Fruit fly (Drosophila melanogaster) whole organism, embryonic: ENCODE measurements around the gene CG33160.

Source experiments
- Antp ChIP-seq: fragments of 200-800 bp; sonication (Bioruptor generic); optimal IDR thresholded peaks from 3 replicates; lab custom pipeline; 2016; ENCODE audit warnings: missing biosample characterization, missing genetic modification characterization
- CG10267 ChIP-seq: fragments of 200-800 bp; sonication (Bioruptor generic); optimal IDR thresholded peaks from 2 replicates; lab custom pipeline; 2018; ENCODE audit warnings: missing biosample characterization, mild to moderate bottlenecking, missing genetic modification characterization, moderate library complexity
- CG11504 ChIP-seq: fragments of 200-800 bp; sonication (Bioruptor generic); optimal IDR thresholded peaks from 3 replicates; lab custom pipeline; 2019; ENCODE audit warnings: missing biosample characterization, mild to moderate bottlenecking, missing genetic modification characterization, moderate library complexity
- CG11696 ChIP-seq: fragments of 200-800 bp; sonication (Bioruptor generic); IDR thresholded peaks from 2 replicates; pipeline ENCODE4 v1.3.6; 2022; ENCODE audit warnings: missing biosample characterization, missing genetic modification characterization
- CG12391 ChIP-seq: fragments of 200-800 bp; sonication (Bioruptor generic); optimal IDR thresholded peaks from 3 replicates; lab custom pipeline; 2018; ENCODE audit warnings: missing biosample characterization, mild to moderate bottlenecking, missing genetic modification characterization, moderate library complexity
- CG13775 ChIP-seq: fragments of 200-800 bp; sonication (Bioruptor generic); optimal IDR thresholded peaks from 3 replicates; lab custom pipeline; 2017; ENCODE audit warnings: missing biosample characterization, mild to moderate bottlenecking, missing genetic modification characterization
- CG14441 ChIP-seq: fragments of 200-800 bp; sonication (Bioruptor generic); IDR thresholded peaks from 2 replicates; pipeline ENCODE4 v1.3.6; 2022; ENCODE audit warnings: missing biosample characterization, missing genetic modification characterization
- CG15269 ChIP-seq: fragments of 200-800 bp; sonication (Bioruptor generic); optimal IDR thresholded peaks from 2 replicates; lab custom pipeline; 2018; ENCODE audit warnings: missing biosample characterization, mild to moderate bottlenecking, missing genetic modification characterization, moderate library complexity
- CG1603 ChIP-seq: fragments of 200-800 bp; sonication (Bioruptor generic); optimal IDR thresholded peaks from 2 replicates; lab custom pipeline; 2019; ENCODE audit warnings: missing biosample characterization, mild to moderate bottlenecking, missing genetic modification characterization, moderate library complexity
- CG17385 ChIP-seq: fragments of 200-800 bp; sonication (Bioruptor generic); optimal IDR thresholded peaks from 3 replicates; lab custom pipeline; 2018; ENCODE audit warnings: missing biosample characterization, mild to moderate bottlenecking, missing genetic modification characterization
- CG18476 ChIP-seq: fragments of 200-800 bp; sonication (Bioruptor generic); optimal IDR thresholded peaks from 2 replicates; lab custom pipeline; 2016; ENCODE audit warnings: missing biosample characterization, mild to moderate bottlenecking, missing genetic modification characterization
- CG3281 ChIP-seq: fragments of 200-800 bp; sonication (Bioruptor generic); optimal IDR thresholded peaks from 3 replicates; lab custom pipeline; 2017; ENCODE audit warnings: missing biosample characterization, mild to moderate bottlenecking, missing genetic modification characterization
- CG34376 ChIP-seq: fragments of 200-800 bp; sonication (Bioruptor generic); optimal IDR thresholded peaks from 2 replicates; lab custom pipeline; 2018; ENCODE audit warnings: missing biosample characterization, mild to moderate bottlenecking, missing genetic modification characterization
- CG3726 ChIP-seq: fragments of 200-800 bp; sonication (Bioruptor generic); IDR thresholded peaks from 3 replicates; pipeline ENCODE4, ENCODE4 v1.3.6; 2022; ENCODE audit warnings: missing biosample characterization, missing genetic modification characterization
- CG3995 ChIP-seq: fragments of 200-800 bp; sonication (Bioruptor generic); optimal IDR thresholded peaks from 3 replicates; lab custom pipeline; 2016; ENCODE audit warnings: missing biosample characterization, missing genetic modification characterization
- CG4730 ChIP-seq: fragments of 200-800 bp; sonication (Bioruptor generic); IDR thresholded peaks from 2 replicates; pipeline ENCODE4 v1.3.6; 2022; ENCODE audit warnings: missing biosample characterization, missing genetic modification characterization
- CG4820 ChIP-seq: fragments of 200-800 bp; sonication (Bioruptor generic); optimal IDR thresholded peaks from 3 replicates; lab custom pipeline; 2016; ENCODE audit warnings: missing biosample characterization, missing genetic modification characterization
- CG4854 ChIP-seq: fragments of 200-800 bp; sonication (Bioruptor generic); optimal IDR thresholded peaks from 2 replicates; lab custom pipeline; 2016; ENCODE audit warnings: missing biosample characterization, missing genetic modification characterization, inconsistent platforms
- CG5953 ChIP-seq: fragments of 200-800 bp; sonication (Bioruptor generic); IDR thresholded peaks from 2 replicates; pipeline ENCODE4 v1.3.6; 2022; ENCODE audit warnings: missing biosample characterization, missing genetic modification characterization
- CG7987 ChIP-seq: fragments of 200-800 bp; sonication (Bioruptor generic); optimal IDR thresholded peaks from 2 replicates; lab custom pipeline; 2018; ENCODE audit warnings: missing biosample characterization, mild to moderate bottlenecking, missing genetic modification characterization, moderate library complexity
- CG8290 ChIP-seq, 3 experiments: fragments of 200-800 bp; sonication (Bioruptor generic); optimal IDR thresholded peaks; 2 replicates each; lab custom pipeline; 2016 to 2019; ENCODE audit warnings: missing biosample characterization in 3 of 3, missing genetic modification characterization in 3 of 3, mild to moderate bottlenecking in 2 of 3, moderate library complexity in 1 of 3
- CG8924 ChIP-seq: fragments of 200-800 bp; optimal IDR thresholded peaks from 3 replicates; lab custom pipeline; 2019; ENCODE audit warnings: missing biosample characterization, mild to moderate bottlenecking, missing genetic modification characterization, moderate library complexity
- Doc2 ChIP-seq: fragments of 200-800 bp; sonication (Bioruptor generic); IDR thresholded peaks from 2 replicates; pipeline ENCODE4 v1.3.6; 2022; ENCODE audit warnings: missing biosample characterization, missing genetic modification characterization
- Fer1 ChIP-seq: fragments of 200-800 bp; sonication (Bioruptor generic); optimal IDR thresholded peaks from 2 replicates; lab custom pipeline; 2017; ENCODE audit warnings: missing biosample characterization, mild to moderate bottlenecking, missing genetic modification characterization
- Hmr ChIP-seq: fragments of 200-800 bp; sonication (Bioruptor generic); optimal IDR thresholded peaks from 3 replicates; lab custom pipeline; 2017; ENCODE audit warnings: mild to moderate bottlenecking, missing biosample characterization, missing genetic modification reagents, missing genetic modification characterization
- Hr3 ChIP-seq: fragments of 200-800 bp; sonication (Bioruptor generic); optimal IDR thresholded peaks from 3 replicates; lab custom pipeline; 2016; ENCODE audit warnings: missing biosample characterization, missing genetic modification characterization
- Lhr ChIP-seq: fragments of 200-800 bp; sonication (Bioruptor generic); optimal IDR thresholded peaks from 3 replicates; lab custom pipeline; 2017; ENCODE audit warnings: mild to moderate bottlenecking, missing biosample characterization, missing genetic modification reagents, missing genetic modification characterization
- Myb ChIP-seq: fragments of 200-800 bp; sonication (Bioruptor generic); optimal IDR thresholded peaks from 2 replicates; lab custom pipeline; 2016; ENCODE audit warnings: missing biosample characterization, missing genetic modification characterization
- Sin3A ChIP-seq: fragments of >200 bp; optimal IDR thresholded peaks from 2 replicates; lab custom pipeline; 2018
- Sox102F ChIP-seq: fragments of 200-800 bp; sonication (Bioruptor generic); optimal IDR thresholded peaks from 2 replicates; lab custom pipeline; 2018; ENCODE audit warnings: missing biosample characterization, mild to moderate bottlenecking, missing genetic modification characterization, moderate library complexity
- Spps ChIP-seq: fragments of 200-800 bp; sonication (Bioruptor generic); optimal IDR thresholded peaks from 2 replicates; lab custom pipeline; 2018; ENCODE audit warnings: missing biosample characterization, mild to moderate bottlenecking, missing genetic modification characterization
- Trl ChIP-seq, 3 experiments: fragments of >200 bp in 2 of 3; fragments of 200-800 bp in 1 of 3; sonication (Bioruptor generic) in 1 of 3; optimal IDR thresholded peaks; 2 replicates in 1 of 3; 3 replicates in 2 of 3; lab custom pipeline; 2016 to 2017; ENCODE audit warnings: missing biosample characterization in 1 of 3, missing genetic modification characterization in 1 of 3
- bigmax ChIP-seq: fragments of 200-800 bp; sonication (Bioruptor generic); optimal IDR thresholded peaks from 2 replicates; lab custom pipeline; 2018; ENCODE audit warnings: missing biosample characterization, mild to moderate bottlenecking, missing genetic modification characterization
- cad ChIP-seq: fragments of >200 bp; optimal IDR thresholded peaks from 2 replicates; lab custom pipeline; 2017; ENCODE audit warnings: missing biosample characterization, missing genetic modification characterization
- chm ChIP-seq: fragments of 200-800 bp; sonication (Bioruptor generic); IDR thresholded peaks from 2 replicates; pipeline ENCODE4 v1.3.6; 2022; ENCODE audit warnings: missing biosample characterization, missing genetic modification characterization
- emc ChIP-seq: fragments of 200-800 bp; sonication (Bioruptor generic); optimal IDR thresholded peaks from 2 replicates; lab custom pipeline; 2016; ENCODE audit warnings: missing biosample characterization, missing genetic modification characterization
- fru ChIP-seq: fragments of >200 bp; optimal IDR thresholded peaks from 2 replicates; lab custom pipeline; 2017
- gro ChIP-seq: fragments of 200-800 bp; sonication (Bioruptor generic); optimal IDR thresholded peaks from 2 replicates; lab custom pipeline; 2016; ENCODE audit warnings: missing biosample characterization, missing genetic modification characterization
- gsb ChIP-seq: fragments of 200-800 bp; sonication (Bioruptor generic); IDR thresholded peaks from 2 replicates; pipeline ENCODE4 v1.3.6; 2022; ENCODE audit warnings: missing biosample characterization, missing genetic modification characterization
- her ChIP-seq: fragments of 200-800 bp; sonication (Bioruptor generic); optimal IDR thresholded peaks from 2 replicates; lab custom pipeline; 2016; ENCODE audit warnings: missing biosample characterization, missing genetic modification characterization
- odd ChIP-seq: fragments of 200-800 bp; sonication (Bioruptor generic); optimal IDR thresholded peaks from 2 replicates; lab custom pipeline; 2017; ENCODE audit warnings: missing biosample characterization, mild to moderate bottlenecking, missing genetic modification characterization
- onecut ChIP-seq: fragments of 200-800 bp; sonication (Bioruptor generic); IDR thresholded peaks from 2 replicates; pipeline ENCODE4 v1.3.6; 2022; ENCODE audit warnings: missing biosample characterization, missing genetic modification characterization
- p53 ChIP-seq: fragments of 200-800 bp; sonication (Bioruptor generic); optimal IDR thresholded peaks from 2 replicates; lab custom pipeline; 2016; ENCODE audit warnings: missing biosample characterization, missing genetic modification characterization
- prd ChIP-seq, 3 experiments: fragments of >200 bp in 2 of 3; fragments of 200-800 bp in 1 of 3; sonication (Bioruptor generic) in 1 of 3; optimal IDR thresholded peaks in 2 of 3; IDR thresholded peaks in 1 of 3; 2 replicates in 2 of 3; 3 replicates in 1 of 3; pipeline versions ENCODE4 v1.3.6 to Lab custom; 2017 to 2022; ENCODE audit warnings: missing biosample characterization in 1 of 3, missing genetic modification characterization in 1 of 3
- ro ChIP-seq: fragments of 200-800 bp; sonication (Bioruptor generic); IDR thresholded peaks from 2 replicates; pipeline ENCODE4 v1.3.6; 2022; ENCODE audit warnings: missing biosample characterization, missing genetic modification characterization
- shn ChIP-seq: fragments of 200-800 bp; sonication (Bioruptor generic); optimal IDR thresholded peaks from 3 replicates; lab custom pipeline; 2016; ENCODE audit warnings: missing biosample characterization, missing genetic modification characterization
- so ChIP-seq: fragments of 200-800 bp; sonication (Bioruptor generic); IDR thresholded peaks from 3 replicates; pipeline ENCODE4 v1.3.6; 2022; ENCODE audit warnings: missing biosample characterization, missing genetic modification characterization
- vnd ChIP-seq: fragments of 200-800 bp; sonication (Bioruptor generic); IDR thresholded peaks from 3 replicates; pipeline ENCODE4 v1.3.6; 2022; ENCODE audit warnings: missing biosample characterization, missing genetic modification characterization; ENCODE audit not compliant: partially characterized antibody

CG33160 gene

DNA sequence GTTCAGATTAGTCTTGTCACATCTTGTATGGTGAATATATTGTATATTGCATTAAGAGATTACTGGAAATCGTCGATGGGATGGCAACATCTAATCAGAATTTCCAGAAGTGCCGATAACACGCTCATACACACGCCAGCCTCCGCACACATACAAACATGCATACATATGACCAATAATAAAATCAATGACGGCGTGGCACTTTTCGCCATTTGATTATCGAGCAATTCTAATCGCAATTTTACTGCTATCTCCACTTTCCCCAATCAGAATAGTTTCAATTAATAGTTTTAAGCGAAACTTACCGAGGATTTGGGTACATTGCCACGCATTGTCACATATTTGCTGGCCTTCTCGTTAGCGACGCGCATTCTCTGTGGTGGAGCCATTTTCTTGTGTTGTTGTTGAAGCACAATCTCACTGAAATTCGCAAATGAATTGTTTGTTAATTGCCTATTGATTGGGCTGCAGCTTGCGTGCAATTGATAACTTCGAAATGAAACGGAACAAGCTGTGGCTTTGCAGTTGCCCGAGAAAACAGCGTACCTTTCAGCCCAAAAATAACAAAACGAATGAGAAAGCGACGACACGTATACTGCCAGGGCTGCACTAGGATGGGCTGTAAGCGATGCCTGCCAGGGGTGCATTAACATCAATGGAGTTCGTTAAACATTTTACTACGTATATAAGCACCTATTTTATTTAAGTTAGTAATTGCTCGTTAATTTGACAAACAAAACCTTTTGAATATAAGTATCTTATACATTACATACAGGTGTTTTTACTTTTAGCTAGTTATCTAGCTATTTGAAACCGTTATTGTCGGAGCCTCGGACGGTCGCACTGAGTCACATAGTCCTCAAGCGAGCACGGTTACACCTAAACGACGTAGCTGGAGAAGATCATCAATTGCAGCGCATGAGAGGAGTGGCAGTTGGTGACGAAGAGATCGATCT lies 7.4 kb downstream of the CG33160 start, which contains the start of the genes CG32276 and gry (continued):
- TF ChIP-seq CG18476 (GFP tag; lab: Kevin White, UChicago) (peak; percentile 71), CG14441 (GFP tag; lab: Robert Waterston, UW) (peak; percentile 60), Lhr (GFP tag; lab: Kevin White, UChicago) (peak; percentile 75), bigmax (GFP tag; lab: Kevin White, UChicago) (no peak), CG8924 (tag; lab: Kevin White, UChicago) (peak; percentile 82), fru (lab: Kevin White, UChicago) (no peak), Sin3A (lab: Kevin White, UChicago) (peak; percentile 92), CG8290 (GFP tag; optimal IDR thresholded peaks at IDR 0.05; lab: Kevin White, UChicago) (no peak), CG8290 (tag; optimal IDR thresholded peaks at IDR 0.05; lab: Kevin White, UChicago) (peak in 1 of 2 experiments; percentile 15), Hmr (GFP tag; lab: Kevin White, UChicago) (peak; percentile 76), CG15269 (tag; lab: Kevin White, UChicago) (no peak), CG12391 (tag; lab: Kevin White, UChicago) (peak; percentile 91), emc (GFP tag; lab: Kevin White, UChicago) (peak; percentile 48), CG3726 (0 out of 3 replicates have a peak, but pooled peaks have one; percentile 55), Hr3 (peak; percentile 70), CG13775 (GFP tag; lab: Kevin White, UChicago) (peak; percentile 80), CG11504 (tag; lab: Kevin White, UChicago) (no peak), ro (0 out of 2 replicates have a peak, but pooled peaks have one; percentile 16), CG17385 (peak; percentile 64), CG4854 (GFP tag; lab: Kevin White, UChicago) (no peak), gsb (no peak), CG3281 (GFP tag; lab: Kevin White, UChicago) (peak; percentile 83), Myb (peak; percentile 77), CG11696 (GFP tag; lab: Robert Waterston, UW) (no peak), Sox102F (no peak), Trl (optimal IDR thresholded peaks at IDR 0.05; lab: Kevin White, UChicago) (peak in 1 of 2 experiments; percentile 14), Trl (GFP tag; optimal IDR thresholded peaks at IDR 0.05; lab: Kevin White, UChicago) (peak; percentile 85), chm (GFP tag; lab: Robert Waterston, UW) (peak; percentile 74), her (peak; percentile 71), cad (GFP tag; lab: Kevin White, UChicago) (no peak), odd (GFP tag; lab: Kevin White, UChicago) (no peak), CG10267 (tag; lab: Kevin White, UChicago) (peak; percentile 82), CG4820 (GFP tag; lab: Kevin White, UChicago) (peak; percentile 77), Antp (peak; percentile 79), CG5953 (GFP tag; lab: Robert Waterston, UW) (no peak), CG1603 (tag; lab: Kevin White, UChicago) (peak; percentile 86), gro (GFP tag; lab: Kevin White, UChicago) (no peak), CG7987 (GFP tag; lab: Kevin White, UChicago) (peak; percentile 74), prd (optimal IDR thresholded peaks at IDR 0.05; lab: Kevin White, UChicago) (no peak), prd (GFP tag; IDR thresholded peaks at IDR 0.05; lab: Robert Waterston, UW) (peak; percentile 82), vnd (GFP tag; lab: Robert Waterston, UW) (no peak), Fer1 (GFP tag; lab: Kevin White, UChicago) (peak; percentile 77), onecut (GFP tag; lab: Robert Waterston, UW) (peak; percentile 30), shn (GFP tag; lab: Kevin White, UChicago) (peak; percentile 65), Doc2 (GFP tag; lab: Robert Waterston, UW) (no peak), CG34376 (peak; percentile 75), CG3995 (GFP tag; lab: Kevin White, UChicago) (peak; percentile 91), so (GFP tag; lab: Robert Waterston, UW) (no peak), CG4730 (peak; percentile 47), Spps (peak; percentile 57), p53 (GFP tag; lab: Kevin White, UChicago) (peak; percentile 58)
